Fruit fly (Drosophila melanogaster) S2 (cell line): ENCODE data around the gene CG5096.

ENCODE experiments used
- CG8478 ChIP-seq: fragments of >200 bp; optimal IDR thresholded peaks from 2 replicates; lab custom pipeline; 2018
- CTCF ChIP-seq, 2 experiments: fragments of >200 bp; optimal IDR thresholded peaks; 2 replicates each; lab custom pipeline; 2018

dm6 chr2L:10387869-10388726 is 6.0 kb downstream of the CG5096 start, which contains the start of gene da:
- TF ChIP-seq CG8478 (lab: Kevin White, UChicago) (no peak), CTCF (optimal IDR thresholded peaks at IDR 0.05; lab: Kevin White, UChicago) (peak in 1 of 2 experiments; percentile 51)
